Fruit fly (Drosophila melanogaster): ENCODE results near the gene alpha4GT1.

The alpha4GT1 gene

dm6 chr2L:2993702-2994101, 29.2 kb downstream of the alpha4GT1 start:
- TF ChIP-seq fru (GFP tag; optimal IDR thresholded peaks at IDR 0.05): no peak
- no peak for TF ChIP-seq Sp1 (GFP tag; optimal IDR thresholded peaks at IDR 0.05)
- no peak for TF ChIP-seq dsf (GFP tag; optimal IDR thresholded peaks at IDR 0.05; ENCODE audit: borderline replicate concordance)
- TF ChIP-seq Myc (optimal IDR thresholded peaks at IDR 0.05): no peak
- TF ChIP-seq CG32264 (GFP tag; optimal IDR thresholded peaks at IDR 0.05): no peak
- no peak for TF ChIP-seq jim (GFP tag; optimal IDR thresholded peaks at IDR 0.05)
- TF ChIP-seq Abd-B (GFP tag; optimal IDR thresholded peaks at IDR 0.05): no peak
- TF ChIP-seq sage (GFP tag; optimal IDR thresholded peaks at IDR 0.05): no peak
- TF ChIP-seq OdsH (GFP tag; optimal IDR thresholded peaks at IDR 0.05): no peak
- no peak for TF ChIP-seq Dfd (GFP tag; optimal IDR thresholded peaks at IDR 0.05)
- TF ChIP-seq Hr83 (GFP tag; optimal IDR thresholded peaks at IDR 0.05; ENCODE audit: poor library complexity, severe bottlenecking): no peak
- TF ChIP-seq sv (GFP tag; optimal IDR thresholded peaks at IDR 0.05): no peak
- TF ChIP-seq foxo (GFP tag; optimal IDR thresholded peaks at IDR 0.05): no peak
- TF ChIP-seq dl (GFP tag; optimal IDR thresholded peaks at IDR 0.05; ENCODE audit: insufficient read depth in 1 of 2, partially characterized antibody in 2 of 2): no peak

dm6 chr2L:2993236-2993635, 29.7 kb downstream of the alpha4GT1 start:
- no peak for TF ChIP-seq foxo (GFP tag; optimal IDR thresholded peaks at IDR 0.05)
- no peak for TF ChIP-seq OdsH (GFP tag; optimal IDR thresholded peaks at IDR 0.05)
- no peak for TF ChIP-seq CG32264 (GFP tag; optimal IDR thresholded peaks at IDR 0.05)
- TF ChIP-seq Hnf4 (GFP tag; optimal IDR thresholded peaks at IDR 0.05): no peak
- TF ChIP-seq N (GFP tag; optimal IDR thresholded peaks at IDR 0.05): no peak
- TF ChIP-seq Jra (GFP tag; optimal IDR thresholded peaks at IDR 0.05): no peak
- no peak for TF ChIP-seq HLH106 (tag; optimal IDR thresholded peaks at IDR 0.05)
- TF ChIP-seq Dif (GFP tag; optimal IDR thresholded peaks at IDR 0.05; ENCODE audit: partially characterized antibody): no peak

- TF ChIP-seq dmrt93B (GFP tag; optimal IDR thresholded peaks at IDR 0.05) (no peak), CrebA (GFP tag; optimal IDR thresholded peaks at IDR 0.05; ENCODE audit: borderline replicate concordance) (no peak), Rel (GFP tag; optimal IDR thresholded peaks at IDR 0.05) (no peak), Rel (tag; optimal IDR thresholded peaks at IDR 0.05) (peak; percentile 2), lola (GFP tag; optimal IDR thresholded peaks at IDR 0.05) (no peak), foxo (GFP tag; optimal IDR thresholded peaks at IDR 0.05) (no peak), fru (GFP tag; optimal IDR thresholded peaks at IDR 0.05) (no peak), Hr83 (GFP tag; optimal IDR thresholded peaks at IDR 0.05; ENCODE audit: poor library complexity, severe bottlenecking) (no peak), CG32264 (GFP tag; optimal IDR thresholded peaks at IDR 0.05) (no peak), ey (GFP tag; optimal IDR thresholded peaks at IDR 0.05) (no peak), N (GFP tag; optimal IDR thresholded peaks at IDR 0.05) (no peak), CG9705 (GFP tag; optimal IDR thresholded peaks at IDR 0.05) (peak; percentile 1), Myc (optimal IDR thresholded peaks at IDR 0.05) (peak; percentile 16), dl (GFP tag; optimal IDR thresholded peaks at IDR 0.05; ENCODE audit: insufficient read depth in 1 of 2, partially characterized antibody in 2 of 2) (no peak), Jra (GFP tag; optimal IDR thresholded peaks at IDR 0.05) (no peak), Hnf4 (GFP tag; optimal IDR thresholded peaks at IDR 0.05) (no peak), HLH106 (tag; optimal IDR thresholded peaks at IDR 0.05) (no peak), Dif (GFP tag; optimal IDR thresholded peaks at IDR 0.05; ENCODE audit: partially characterized antibody) (no peak), jim (GFP tag; optimal IDR thresholded peaks at IDR 0.05) (no peak), Mio (GFP tag; optimal IDR thresholded peaks at IDR 0.05) (no peak), GATAd (GFP tag; optimal IDR thresholded peaks at IDR 0.05) (no peak), woc (GFP tag; optimal IDR thresholded peaks at IDR 0.05) (no peak), sage (GFP tag; optimal IDR thresholded peaks at IDR 0.05) (no peak), h (GFP tag; optimal IDR thresholded peaks at IDR 0.05) (no peak), sv (GFP tag; optimal IDR thresholded peaks at IDR 0.05) (peak; percentile 2), psq (GFP tag; optimal IDR thresholded peaks at IDR 0.05) (no peak), Hr78 (GFP tag; optimal IDR thresholded peaks at IDR 0.05) (no peak), Abd-B (GFP tag; optimal IDR thresholded peaks at IDR 0.05) (no peak), dsf (GFP tag; optimal IDR thresholded peaks at IDR 0.05; ENCODE audit: borderline replicate concordance) (no peak)
Measured at dm6 chr2L:2992664-2993174, 30.2 kb downstream of the alpha4GT1 start, which contains the start of the genes okr and CG3558. Gene okr (minus strand): TSS chr2L:2992759. Gene CG3558 (plus strand): TSS chr2L:2992870.

DNA sequence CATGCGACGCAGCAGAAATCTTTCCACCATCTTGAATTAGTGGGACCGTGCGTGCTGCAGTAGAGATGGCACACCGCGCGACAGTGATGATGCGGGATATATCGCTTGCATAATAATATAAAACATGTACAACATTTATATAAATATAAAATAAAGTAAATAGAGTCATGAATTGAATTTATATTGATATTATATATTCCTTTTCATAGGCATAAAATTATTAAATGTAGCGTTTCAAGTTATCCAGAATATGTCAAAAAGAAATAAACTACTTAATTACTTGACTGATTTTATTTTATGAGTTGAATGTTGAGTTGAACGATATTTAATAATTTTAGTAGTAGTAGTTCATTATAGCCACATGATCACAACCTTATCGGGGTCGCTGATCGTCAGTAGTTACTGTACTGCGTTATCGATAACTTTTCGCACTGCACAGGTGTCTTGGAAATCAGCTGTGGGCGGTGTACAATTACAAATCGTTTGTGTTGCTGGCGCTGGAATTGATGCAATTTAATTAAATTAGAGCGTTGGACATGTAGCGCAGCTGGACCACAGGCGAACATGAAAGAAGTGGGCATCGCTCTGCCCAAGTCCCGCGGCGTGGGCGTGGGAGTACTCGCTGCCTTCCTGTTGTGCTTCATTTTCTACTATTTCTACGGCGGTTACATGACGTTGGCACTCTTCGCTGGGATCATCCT, 35.1 kb downstream of the alpha4GT1 start, which contains the start of the genes Chd1 and Bem46:
TSS of gene Chd1 (minus strand) at position 43 of the 701 bp plus-strand sequence.
TSS of gene Bem46 (plus strand) at position 436 of the 701 bp plus-strand sequence.
- peak; percentile 72 for TF ChIP-seq ey (GFP tag; optimal IDR thresholded peaks at IDR 0.05)
- peak; percentile 84 for TF ChIP-seq rgr (GFP tag; optimal IDR thresholded peaks at IDR 0.05)
- TF ChIP-seq Myc (optimal IDR thresholded peaks at IDR 0.05): peak; percentile 73
- TF ChIP-seq pan (optimal IDR thresholded peaks at IDR 0.05): no peak
- TF ChIP-seq psq (GFP tag; optimal IDR thresholded peaks at IDR 0.05): peak; percentile 84
- TF ChIP-seq jim (GFP tag; optimal IDR thresholded peaks at IDR 0.05): no peak
- peak; percentile 92 for TF ChIP-seq HLH106 (tag; optimal IDR thresholded peaks at IDR 0.05)
- peak; percentile 79 for TF ChIP-seq CG9705 (GFP tag; optimal IDR thresholded peaks at IDR 0.05)
- TF ChIP-seq OdsH (GFP tag; optimal IDR thresholded peaks at IDR 0.05): peak; percentile 80
- no peak for TF ChIP-seq dmrt93B (GFP tag; optimal IDR thresholded peaks at IDR 0.05)
- peak; percentile 56 for TF ChIP-seq GATAd (GFP tag; optimal IDR thresholded peaks at IDR 0.05)
- TF ChIP-seq Hnf4 (GFP tag; optimal IDR thresholded peaks at IDR 0.05): no peak
- peak; percentile 84 for TF ChIP-seq Sp1 (GFP tag; optimal IDR thresholded peaks at IDR 0.05)
- peak; percentile 34 for TF ChIP-seq Hr83 (GFP tag; optimal IDR thresholded peaks at IDR 0.05; ENCODE audit: poor library complexity, severe bottlenecking)
- no peak for TF ChIP-seq CrebA (GFP tag; optimal IDR thresholded peaks at IDR 0.05; ENCODE audit: borderline replicate concordance)
- peak; percentile 80 for TF ChIP-seq sv (GFP tag; optimal IDR thresholded peaks at IDR 0.05)
- TF ChIP-seq Dfd (GFP tag; optimal IDR thresholded peaks at IDR 0.05): no peak
- peak in 1 of 2 experiments; percentile 91 for TF ChIP-seq foxo (GFP tag; optimal IDR thresholded peaks at IDR 0.05)
- no peak for TF ChIP-seq tai (GFP tag; optimal IDR thresholded peaks at IDR 0.05)
- TF ChIP-seq Rel (GFP tag; optimal IDR thresholded peaks at IDR 0.05): no peak
- peak; percentile 41 for TF ChIP-seq Rel (tag; optimal IDR thresholded peaks at IDR 0.05)

Data from whole organism, wandering third instar larva.